Worm (Caenorhabditis elegans): ENCODE measurements around the gene C10A4.2.

The C10A4.2 gene

ce11 chrX:7398584-7398983 lies 11.5 kb upstream of the C10A4.2 start, which contains the start of gene C10A4.10:
TSS of gene C10A4.10 (plus strand) at chrX:7398884.
- TF ChIP-seq nhr-23 (tag; optimal IDR thresholded peaks at IDR 0.05) (no peak), nhr-25 (tag; optimal IDR thresholded peaks at IDR 0.05) (no peak), lin-13 (GFP tag; optimal IDR thresholded peaks at IDR 0.05) (no peak), F13H6.1 (tag; optimal IDR thresholded peaks at IDR 0.05) (no peak), elt-1 (tag; optimal IDR thresholded peaks at IDR 0.05) (no peak), nhr-6 (tag; optimal IDR thresholded peaks at IDR 0.05) (no peak), crh-2 (tag; optimal IDR thresholded peaks at IDR 0.05) (no peak), fos-1 (tag; optimal IDR thresholded peaks at IDR 0.05) (no peak), egl-27 (tag; optimal IDR thresholded peaks at IDR 0.05) (no peak), ztf-1 (GFP tag; conservative IDR thresholded peaks at IDR 0.05) (no peak), elt-3 (tag; optimal IDR thresholded peaks at IDR 0.05) (no peak), nhr-21 (tag; optimal IDR thresholded peaks at IDR 0.05) (no peak), sem-4 (tag; optimal IDR thresholded peaks at IDR 0.05) (no peak), ceh-16 (tag; optimal IDR thresholded peaks at IDR 0.05) (no peak), nhr-77 (tag; optimal IDR thresholded peaks at IDR 0.05) (no peak)

ce11 chrX:7400788-7401187 lies 9.2 kb upstream of the C10A4.2 start, which contains the start of gene C10A4.4:
TSS of gene C10A4.4 (plus strand) at chrX:7401088.
- TF ChIP-seq ZK546.5 (tag; optimal IDR thresholded peaks at IDR 0.05) (no peak), mab-5 (tag; optimal IDR thresholded peaks at IDR 0.05) (no peak), elt-1 (tag; optimal IDR thresholded peaks at IDR 0.05) (no peak), unc-62 (GFP tag; optimal IDR thresholded peaks at IDR 0.05) (no peak), gmeb-1 (tag; optimal IDR thresholded peaks at IDR 0.05) (no peak), C34F6.9 (tag; optimal IDR thresholded peaks at IDR 0.05) (no peak), alr-1 (tag; optimal IDR thresholded peaks at IDR 0.05) (no peak), snpc-4 (tag; optimal IDR thresholded peaks at IDR 0.05) (no peak), ceh-16 (tag; optimal IDR thresholded peaks at IDR 0.05) (no peak)

- no peak for TF ChIP-seq sma-9 (GFP tag; optimal IDR thresholded peaks at IDR 0.05)
- TF ChIP-seq sma-9 (tag; optimal IDR thresholded peaks at IDR 0.05): no peak
- TF ChIP-seq R02D3.7 (tag; optimal IDR thresholded peaks at IDR 0.05): no peak
- no peak for TF ChIP-seq gmeb-1 (tag; optimal IDR thresholded peaks at IDR 0.05)
- no peak for TF ChIP-seq ceh-16 (tag; optimal IDR thresholded peaks at IDR 0.05)
- TF ChIP-seq ztf-1 (GFP tag; conservative IDR thresholded peaks at IDR 0.05): no peak
- TF ChIP-seq lsy-2 (tag; optimal IDR thresholded peaks at IDR 0.05): no peak
- TF ChIP-seq nhr-237 (tag; optimal IDR thresholded peaks at IDR 0.05): no peak
- TF ChIP-seq nhr-12 (tag; optimal IDR thresholded peaks at IDR 0.05): no peak
- TF ChIP-seq egl-27 (tag; optimal IDR thresholded peaks at IDR 0.05): no peak
- no peak for TF ChIP-seq unc-62 (GFP tag; optimal IDR thresholded peaks at IDR 0.05)
Observed at ce11 chrX:7404551-7404950, 5.5 kb upstream of the C10A4.2 start.

ce11 chrX:7405393-7405792 lies 4.6 kb upstream of the C10A4.2 start, which contains the start of gene C10A4.3:
TSS of gene C10A4.3 (plus strand) at chrX:7405693.
- TF ChIP-seq F13H6.1 (tag; optimal IDR thresholded peaks at IDR 0.05): no peak

- TF ChIP-seq nhr-25 (tag; optimal IDR thresholded peaks at IDR 0.05) (no peak), unc-62 (GFP tag; optimal IDR thresholded peaks at IDR 0.05) (no peak), crh-2 (tag; optimal IDR thresholded peaks at IDR 0.05) (no peak), ceh-82 (tag; optimal IDR thresholded peaks at IDR 0.05) (no peak), blmp-1 (tag; optimal IDR thresholded peaks at IDR 0.05; ENCODE audit: insufficient read depth) (no peak), mab-5 (tag; optimal IDR thresholded peaks at IDR 0.05) (no peak), zag-1 (tag; optimal IDR thresholded peaks at IDR 0.05) (no peak), C34F6.9 (tag; optimal IDR thresholded peaks at IDR 0.05) (no peak), snpc-4 (tag; optimal IDR thresholded peaks at IDR 0.05) (no peak), aly-2 (tag; optimal IDR thresholded peaks at IDR 0.05) (no peak), ztf-1 (GFP tag; conservative IDR thresholded peaks at IDR 0.05) (no peak), elt-3 (tag; optimal IDR thresholded peaks at IDR 0.05) (no peak)
Observed at ce11 chrX:7407749-7408148, 2.3 kb upstream of the C10A4.2 start.

ce11 chrX:7409030-7409429 lies 1.0 kb upstream of the C10A4.2 start:
- TF ChIP-seq snpc-4 (tag; optimal IDR thresholded peaks at IDR 0.05) (no peak), unc-39 (tag; optimal IDR thresholded peaks at IDR 0.05) (no peak), lin-13 (GFP tag; optimal IDR thresholded peaks at IDR 0.05) (no peak), unc-55 (GFP tag; optimal IDR thresholded peaks at IDR 0.05) (no peak), R02D3.7 (tag; optimal IDR thresholded peaks at IDR 0.05) (no peak), lin-39 (tag; optimal IDR thresholded peaks at IDR 0.05) (no peak), dmd-4 (tag; optimal IDR thresholded peaks at IDR 0.05) (no peak), aly-2 (tag; optimal IDR thresholded peaks at IDR 0.05) (no peak), nhr-21 (tag; optimal IDR thresholded peaks at IDR 0.05) (no peak), alr-1 (tag; optimal IDR thresholded peaks at IDR 0.05) (no peak), mab-5 (tag; optimal IDR thresholded peaks at IDR 0.05) (no peak), mdl-1 (tag; optimal IDR thresholded peaks at IDR 0.05) (no peak), ama-1 (optimal IDR thresholded peaks at IDR 0.05) (no peak), nhr-23 (tag; optimal IDR thresholded peaks at IDR 0.05) (no peak), ztf-4 (tag; optimal IDR thresholded peaks at IDR 0.05) (no peak), nhr-11 (tag; optimal IDR thresholded peaks at IDR 0.05) (no peak)
